Worm (Caenorhabditis elegans) whole organism, young adult: ENCODE measurements around the gene R12B2.6.
A peak's percentile ranks its signal among the peaks of the same experiment; 100 is the strongest.

ENCODE experiments used
- B0019.2 ChIP-seq: fragments of 200-800 bp; sonication (Bioruptor generic); conservative IDR thresholded peaks from 2 replicates; pipeline ENCODE4 v1.3.6; 2022; ENCODE audit warnings: missing genetic modification reagents, missing genetic modification characterization, missing compliant biosample characterization
- B0035.1 ChIP-seq: sonication (generic microtip); optimal IDR thresholded peaks from 2 replicates; lab custom pipeline; 2016; ENCODE audit warnings: missing genetic modification characterization, mild to moderate bottlenecking, missing compliant biosample characterization, missing genotype, missing genetic modification reagents
- B0261.1 ChIP-seq: sonication (generic microtip); optimal IDR thresholded peaks from 2 replicates; lab custom pipeline; 2016; ENCODE audit warnings: mild to moderate bottlenecking, missing genetic modification characterization, moderate library complexity, missing compliant biosample characterization
- B0336.3 ChIP-seq: fragments of 200-800 bp; sonication (Bioruptor generic); IDR thresholded peaks from 2 replicates; pipeline ENCODE4 v1.3.6; 2022; ENCODE audit warnings: missing genetic modification characterization, missing compliant biosample characterization
- C06A6.2 ChIP-seq: fragments of 200-800 bp; sonication (Bioruptor generic); conservative IDR thresholded peaks from 2 replicates; pipeline ENCODE4 v1.3.6; 2022; ENCODE audit warnings: missing genetic modification characterization, missing compliant biosample characterization
- C17E4.6 ChIP-seq: fragments of 200-800 bp; sonication (Bioruptor generic); IDR thresholded peaks from 2 replicates; pipeline ENCODE4 v1.3.6; 2022; ENCODE audit warnings: missing genetic modification reagents, missing genetic modification characterization, missing compliant biosample characterization
- D2030.7 ChIP-seq: fragments of 200-800 bp; sonication (Bioruptor generic); IDR thresholded peaks from 2 replicates; pipeline ENCODE4 v1.3.6; 2022; ENCODE audit warnings: missing genetic modification reagents, missing genetic modification characterization, missing compliant biosample characterization
- F37B4.10 ChIP-seq: fragments of 200-800 bp; sonication (Bioruptor generic); IDR thresholded peaks from 2 replicates; pipeline ENCODE4 v1.3.6; 2022; ENCODE audit warnings: missing genetic modification characterization, missing compliant biosample characterization
- K11D2.4 ChIP-seq: fragments of 200-800 bp; sonication (Bioruptor generic); IDR thresholded peaks from 2 replicates; pipeline ENCODE4 v1.3.6; 2022; ENCODE audit warnings: missing genetic modification reagents, missing genetic modification characterization, missing compliant biosample characterization
- T07F8.4 ChIP-seq: sonication (generic microtip); optimal IDR thresholded peaks from 2 replicates; lab custom pipeline; 2016; ENCODE audit warnings: mild to moderate bottlenecking, missing genetic modification characterization, moderate library complexity, missing compliant biosample characterization
- Y53G8AR.9 ChIP-seq: fragments of 200-800 bp; sonication (Bioruptor generic); conservative IDR thresholded peaks from 2 replicates; pipeline ENCODE4 v1.3.6; 2022; ENCODE audit warnings: missing genetic modification reagents, missing genetic modification characterization, missing compliant biosample characterization
- Y79H2A.3 ChIP-seq: fragments of 200-800 bp; sonication (Bioruptor generic); conservative IDR thresholded peaks from 2 replicates; pipeline ENCODE4 v1.3.6; 2022; ENCODE audit warnings: missing genetic modification reagents, missing genetic modification characterization, missing compliant biosample characterization
- akir-1 ChIP-seq: fragments of 200-800 bp; sonication (Bioruptor generic); optimal IDR thresholded peaks from 2 replicates; lab custom pipeline; 2018; ENCODE audit warnings: mild to moderate bottlenecking, missing genetic modification characterization, moderate library complexity, missing compliant biosample characterization
- attf-5 ChIP-seq: fragments of 200-800 bp; sonication (Bioruptor generic); optimal IDR thresholded peaks from 2 replicates; lab custom pipeline; 2018; ENCODE audit warnings: mild to moderate bottlenecking, missing genetic modification characterization, missing compliant biosample characterization
- bed-1 ChIP-seq: fragments of 200-800 bp; sonication (Bioruptor generic); IDR thresholded peaks from 2 replicates; pipeline ENCODE4 v1.3.6; 2022; ENCODE audit warnings: missing genetic modification reagents, missing genetic modification characterization, missing compliant biosample characterization
- bed-2 ChIP-seq: fragments of 200-800 bp; sonication (Bioruptor generic); IDR thresholded peaks from 2 replicates; pipeline ENCODE4 v1.3.6; 2022; ENCODE audit warnings: missing genetic modification reagents, missing genetic modification characterization, missing compliant biosample characterization
- cebp-1 ChIP-seq, 2 experiments: fragments of 200-800 bp in 1 of 2; sonication (Bioruptor generic) in 1 of 2; sonication (generic microtip) in 1 of 2; IDR thresholded peaks in 1 of 2; optimal IDR thresholded peaks in 1 of 2; 2 replicates each; pipeline versions ENCODE4 v1.3.6 to Lab custom; 2017 to 2022; ENCODE audit warnings: missing compliant biosample characterization in 2 of 2, missing genetic modification characterization in 2 of 2, mild to moderate bottlenecking in 1 of 2, missing genetic modification reagents in 1 of 2, moderate library complexity in 1 of 2
- cebp-2 ChIP-seq: fragments of 200-800 bp; sonication (Bioruptor generic); IDR thresholded peaks from 2 replicates; pipeline ENCODE4 v1.3.6; 2022; ENCODE audit warnings: missing genetic modification characterization, missing compliant biosample characterization
- ceh-27 ChIP-seq: fragments of 200-800 bp; sonication (Bioruptor generic); optimal IDR thresholded peaks from 2 replicates; lab custom pipeline; 2018; ENCODE audit warnings: mild to moderate bottlenecking, missing genetic modification characterization, moderate library complexity, missing compliant biosample characterization
- ceh-40 ChIP-seq: fragments of 200-800 bp; sonication (Bioruptor generic); IDR thresholded peaks from 2 replicates; pipeline ENCODE4 v1.3.6; 2022; ENCODE audit warnings: missing genetic modification characterization, missing compliant biosample characterization
- die-1 ChIP-seq: sonication (generic microtip); optimal IDR thresholded peaks from 2 replicates; lab custom pipeline; 2016; ENCODE audit warnings: missing genotype, mild to moderate bottlenecking, missing genetic modification characterization, missing compliant biosample characterization
- ets-4 ChIP-seq: fragments of 200-800 bp; sonication (Bioruptor generic); optimal IDR thresholded peaks from 2 replicates; lab custom pipeline; 2018; ENCODE audit warnings: mild to moderate bottlenecking, missing genetic modification characterization, missing compliant biosample characterization
- fkh-3 ChIP-seq: sonication (generic microtip); optimal IDR thresholded peaks from 2 replicates; lab custom pipeline; 2016; ENCODE audit warnings: mild to moderate bottlenecking, missing genetic modification characterization, missing compliant biosample characterization
- hmg-20 ChIP-seq: fragments of 200-800 bp; sonication (Bioruptor generic); IDR thresholded peaks from 2 replicates; pipeline ENCODE4 v1.3.6; 2022; ENCODE audit warnings: missing genetic modification reagents, missing genetic modification characterization, missing compliant biosample characterization
- hrde-1 ChIP-seq: sonication (generic microtip); optimal IDR thresholded peaks from 2 replicates; lab custom pipeline; 2016; ENCODE audit warnings: missing genetic modification characterization, mild to moderate bottlenecking, missing compliant biosample characterization, moderate library complexity, missing genotype, missing genetic modification reagents, borderline replicate concordance
- lin-26 ChIP-seq: fragments of 200-800 bp; sonication (Bioruptor generic); IDR thresholded peaks from 2 replicates; pipeline ENCODE4 v1.3.6; 2022; ENCODE audit warnings: missing genetic modification reagents, missing genetic modification characterization, missing compliant biosample characterization
- lin-54 ChIP-seq: fragments of 200-800 bp; sonication (Bioruptor generic); optimal IDR thresholded peaks from 2 replicates; lab custom pipeline; 2018; ENCODE audit warnings: mild to moderate bottlenecking, missing genetic modification characterization, missing compliant biosample characterization
- lsy-27 ChIP-seq: sonication (generic microtip); optimal IDR thresholded peaks from 2 replicates; lab custom pipeline; 2017; ENCODE audit warnings: missing genetic modification characterization, mild to moderate bottlenecking, missing compliant biosample characterization, antibody characterized with exemption, missing genotype, borderline replicate concordance; ENCODE audit not compliant: insufficient read depth
- madf-3 ChIP-seq: fragments of 200-800 bp; sonication (Bioruptor generic); IDR thresholded peaks from 2 replicates; pipeline ENCODE4 v1.3.6; 2022; ENCODE audit warnings: missing genetic modification reagents, missing genetic modification characterization, missing compliant biosample characterization
- mes-4 ChIP-seq: sonication (generic microtip); optimal IDR thresholded peaks from 2 replicates; lab custom pipeline; 2016; ENCODE audit warnings: missing genotype, missing genetic modification characterization, missing compliant biosample characterization
- nhr-27 ChIP-seq: fragments of 200-800 bp; sonication (Bioruptor generic); optimal IDR thresholded peaks from 2 replicates; lab custom pipeline; 2018; ENCODE audit warnings: mild to moderate bottlenecking, missing genetic modification characterization, moderate library complexity, missing compliant biosample characterization
- pbrm-1 ChIP-seq: fragments of 200-800 bp; sonication (Bioruptor generic); IDR thresholded peaks from 2 replicates; pipeline ENCODE4 v1.3.6; 2022; ENCODE audit warnings: missing genetic modification reagents, missing genetic modification characterization, missing compliant biosample characterization
- snpc-4 ChIP-seq, 5 experiments: fragments of 150-350 bp in 1 of 5; sonication (generic microtip) in 4 of 5; optimal IDR thresholded peaks; 2 replicates each; lab custom pipeline; 2014 to 2018; ENCODE audit warnings: missing genetic modification characterization in 5 of 5, missing biosample characterization in 3 of 5, antibody characterized with exemption in 2 of 5, mild to moderate bottlenecking in 2 of 5, missing compliant biosample characterization in 2 of 5, missing genotype in 2 of 5, moderate library complexity in 2 of 5, missing genetic modification reagents in 1 of 5
- tbp1 ChIP-seq: fragments of 200-800 bp; sonication (Bioruptor generic); optimal IDR thresholded peaks from 2 replicates; lab custom pipeline; 2018; ENCODE audit warnings: mild to moderate bottlenecking, missing genetic modification characterization, missing compliant biosample characterization
- xnd-1 ChIP-seq: sonication (generic microtip); optimal IDR thresholded peaks from 2 replicates; lab custom pipeline; 2016; ENCODE audit warnings: missing genotype, missing genetic modification reagents, missing genetic modification characterization, missing compliant biosample characterization
- zfh-2 ChIP-seq: fragments of 200-800 bp; sonication (Bioruptor generic); conservative IDR thresholded peaks from 2 replicates; pipeline ENCODE4 v1.3.6; 2022; ENCODE audit warnings: missing genetic modification reagents, missing genetic modification characterization, missing compliant biosample characterization
- ztf-26 ChIP-seq: sonication (generic microtip); optimal IDR thresholded peaks from 2 replicates; lab custom pipeline; 2017; ENCODE audit warnings: missing genetic modification characterization, missing compliant biosample characterization
- ztf-28 ChIP-seq: fragments of 200-800 bp; sonication (Bioruptor generic); IDR thresholded peaks from 2 replicates; pipeline ENCODE4 v1.3.6; 2022; ENCODE audit warnings: missing genetic modification reagents, missing genetic modification characterization, missing compliant biosample characterization
- ztf-3 ChIP-seq: fragments of 200-800 bp; sonication (Bioruptor generic); optimal IDR thresholded peaks from 2 replicates; lab custom pipeline; 2018; ENCODE audit warnings: mild to moderate bottlenecking, missing genetic modification characterization, missing compliant biosample characterization

Gene R12B2.6

DNA sequence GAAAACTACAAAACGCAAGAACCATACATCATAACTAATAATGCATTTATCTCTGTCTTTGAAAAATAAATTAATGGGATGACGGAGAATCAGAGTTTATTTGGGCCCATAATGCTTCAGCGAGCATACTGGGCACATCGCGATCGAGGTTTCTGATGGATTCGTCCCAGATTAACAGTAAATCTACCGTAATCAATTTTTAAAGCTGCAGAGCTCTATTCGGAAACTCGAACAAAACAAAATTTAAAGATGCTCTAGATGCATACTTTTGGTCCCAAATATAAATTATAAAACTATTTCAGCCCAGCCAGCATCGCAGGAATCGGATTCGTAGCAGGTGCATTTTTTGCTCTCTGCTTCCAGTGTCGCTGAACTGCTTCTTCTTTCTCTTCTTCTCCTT is 5.9 kb downstream of the R12B2.6 start (continued):
- no peak for TF ChIP-seq C17E4.6 (GFP tag; lab: Robert Waterston, UW)
- no peak for TF ChIP-seq Y79H2A.3 (GFP tag; lab: Robert Waterston, UW)
- TF ChIP-seq F37B4.10 (GFP tag; lab: Robert Waterston, UW) = no peak
- TF ChIP-seq lsy-27 (tag; lab: Kevin White, UChicago) = no peak
- no peak for TF ChIP-seq ztf-3

DNA sequence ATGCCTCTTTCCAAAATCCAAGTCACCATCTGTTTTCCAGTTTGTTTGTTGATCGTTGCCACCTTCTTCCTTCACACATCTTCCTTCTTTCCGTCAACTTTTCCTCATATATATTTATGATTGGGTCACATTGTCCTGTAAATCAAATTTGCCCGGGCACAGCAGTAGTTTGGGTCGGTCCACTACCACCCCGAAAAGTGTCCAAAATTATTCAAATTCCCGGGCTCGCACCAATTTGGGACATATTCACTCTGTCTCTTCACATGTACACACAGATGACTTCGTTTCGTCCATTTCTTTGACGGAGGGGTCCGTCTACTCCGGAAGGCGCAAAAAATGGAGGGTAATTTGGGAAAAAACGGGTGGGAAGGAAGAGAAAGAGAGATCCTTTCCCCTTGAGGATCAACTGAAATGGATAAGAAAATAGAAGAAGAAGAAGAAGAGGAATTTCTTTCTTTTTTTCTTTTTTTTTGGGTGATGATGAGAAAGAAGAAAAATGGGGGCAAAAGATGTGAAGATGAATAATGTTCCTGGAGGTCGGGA is 7.0 kb downstream of the R12B2.6 start:
- TF ChIP-seq C17E4.6 (GFP tag; lab: Robert Waterston, UW) (no peak), pbrm-1 (GFP tag; lab: Robert Waterston, UW) (no peak), fkh-3 (tag; lab: Kevin White, UChicago) (no peak), zfh-2 (GFP tag; lab: Robert Waterston, UW) (0 out of 2 replicates have a peak, but pooled peaks have one; percentile 40), cebp-1 (GFP tag; IDR thresholded peaks at IDR 0.05; lab: Robert Waterston, UW) (no peak), cebp-1 (tag; optimal IDR thresholded peaks at IDR 0.05; lab: Kevin White, UChicago) (no peak), ztf-28 (GFP tag; lab: Robert Waterston, UW) (no peak), ceh-27 (GFP tag; lab: Kevin White, UChicago) (no peak), K11D2.4 (GFP tag; lab: Robert Waterston, UW) (no peak), bed-2 (GFP tag; lab: Robert Waterston, UW) (no peak), F37B4.10 (GFP tag; lab: Robert Waterston, UW) (0 out of 2 replicates have a peak, but pooled peaks have one; percentile 30)
- TF ChIP-seq, all 124 proteins: peak for 2

DNA sequence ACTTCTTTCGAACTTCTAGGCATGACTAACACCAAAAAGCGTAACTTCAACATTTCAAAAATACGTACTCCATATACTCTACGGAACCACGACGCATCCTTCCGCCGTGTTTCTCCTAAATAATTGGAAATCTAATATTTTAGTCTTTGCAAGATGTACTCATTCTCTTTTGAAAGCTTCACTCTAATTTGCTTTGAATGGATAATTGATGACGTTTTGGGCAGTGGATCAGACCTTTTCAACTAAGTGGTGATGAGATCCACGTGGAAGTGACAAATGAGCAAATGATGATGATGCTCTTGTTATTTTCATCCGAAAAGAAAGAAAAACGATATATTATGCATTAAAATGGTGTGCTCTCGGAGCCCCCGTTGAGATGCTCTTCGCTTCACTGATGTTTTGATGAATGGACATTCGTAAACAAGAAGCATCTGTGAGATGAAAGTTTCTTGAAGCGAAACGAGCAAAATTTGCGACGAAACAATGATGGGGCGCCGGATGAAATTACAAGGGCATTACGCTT is 9.4 kb downstream of the R12B2.6 start:
- no peak for TF ChIP-seq mes-4 (tag; lab: Kevin White, UChicago)
- TF ChIP-seq bed-1 (GFP tag; lab: Robert Waterston, UW) = no peak
- no peak for TF ChIP-seq die-1 (tag; lab: Kevin White, UChicago)
- TF ChIP-seq, all 124 proteins: peak for 0

DNA sequence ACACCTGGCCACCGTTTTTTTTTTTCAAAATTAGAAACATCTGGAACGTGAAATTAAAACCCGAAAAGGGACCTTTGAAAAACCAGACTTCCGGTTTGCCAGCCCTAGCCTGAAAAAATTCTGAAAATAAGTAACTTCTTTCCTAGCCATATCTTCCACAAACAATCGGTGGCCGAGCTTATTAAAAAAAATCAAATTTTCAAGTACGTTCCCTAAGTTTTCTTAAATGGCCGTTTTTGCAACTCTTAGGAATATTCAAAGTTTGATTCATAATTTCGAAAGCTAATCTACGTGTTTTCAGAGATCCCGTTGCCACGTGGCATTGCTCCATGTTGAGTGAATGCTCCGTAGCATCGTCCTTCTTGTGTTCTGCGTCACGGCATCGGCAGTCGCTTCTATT is 10.3 kb downstream of the R12B2.6 start, which contains the start of gene R12B2.8:
TSS of gene R12B2.8 (plus strand) at position 301 of the 400 bp plus-strand sequence.
- TF ChIP-seq ceh-40 (GFP tag; lab: Robert Waterston, UW) (no peak), xnd-1 (tag; lab: Kevin White, UChicago) (no peak), Y53G8AR.9 (no peak), attf-5 (GFP tag; lab: Kevin White, UChicago) (no peak), nhr-27 (no peak), snpc-4 (GFP tag; optimal IDR thresholded peaks at IDR 0.05; lab: Kevin White, UChicago) (no peak), snpc-4 (tag; optimal IDR thresholded peaks at IDR 0.05; lab: Kevin White, UChicago) (no peak), zfh-2 (GFP tag; lab: Robert Waterston, UW) (no peak), akir-1 (GFP tag; lab: Kevin White, UChicago) (no peak), ztf-26 (tag; lab: Kevin White, UChicago) (no peak), madf-3 (GFP tag; lab: Robert Waterston, UW) (no peak), B0035.1 (tag; lab: Kevin White, UChicago) (no peak), B0336.3 (GFP tag; lab: Robert Waterston, UW) (no peak), D2030.7 (no peak), T07F8.4 (tag; lab: Kevin White, UChicago) (no peak)

DNA sequence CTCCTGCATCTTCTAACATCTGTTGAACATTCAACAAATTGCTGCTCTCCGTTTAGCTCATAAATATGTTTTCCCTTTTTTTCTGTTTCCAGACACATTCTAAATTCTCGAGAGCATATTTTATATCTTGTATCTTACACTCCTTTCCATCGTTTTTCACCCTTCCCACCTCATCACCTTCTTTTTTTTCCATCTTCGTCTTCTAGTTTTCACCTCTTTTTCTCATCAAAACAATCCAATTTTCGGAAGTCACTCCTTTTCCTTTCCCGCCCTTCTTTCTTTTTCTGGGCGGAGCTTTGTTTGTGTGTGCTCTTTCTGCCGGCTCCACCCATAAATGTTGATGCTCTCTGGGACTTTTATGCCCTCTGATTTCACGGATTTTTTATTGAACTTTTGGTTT is 11.1 kb downstream of the R12B2.6 start:
- no peak for TF ChIP-seq tbp1
- TF ChIP-seq B0261.1 (tag; lab: Kevin White, UChicago) = no peak
- no peak for TF ChIP-seq ets-4
- TF ChIP-seq ztf-26 (tag; lab: Kevin White, UChicago) = no peak
- no peak for TF ChIP-seq fkh-3 (tag; lab: Kevin White, UChicago)
- no peak for TF ChIP-seq cebp-2 (GFP tag; lab: Robert Waterston, UW)
- TF ChIP-seq ceh-40 (GFP tag; lab: Robert Waterston, UW) = no peak
- no peak for TF ChIP-seq B0019.2 (GFP tag; lab: Robert Waterston, UW)
- no peak for TF ChIP-seq lin-54 (GFP tag; lab: Kevin White, UChicago)
- TF ChIP-seq lin-26 (GFP tag; lab: Robert Waterston, UW) = no peak
- TF ChIP-seq C06A6.2 (GFP tag; lab: Robert Waterston, UW) = no peak
- no peak for TF ChIP-seq hmg-20 (GFP tag; lab: Robert Waterston, UW)
- TF ChIP-seq Y53G8AR.9 = no peak
- no peak for TF ChIP-seq hrde-1 (tag; lab: Kevin White, UChicago)
